Worm (Caenorhabditis elegans) whole organism, L4 larva: ENCODE results near the gene prx-5.

ENCODE experiments used
- D1046.2 ChIP-seq: fragments of 200-800 bp; sonication (Bioruptor generic); IDR thresholded peaks from 2 replicates; pipeline ENCODE4 v1.3.6; 2022; ENCODE audit warnings: missing genetic modification characterization, missing compliant biosample characterization
- F26F4.8 ChIP-seq: fragments of 200-800 bp; sonication (Bioruptor generic); conservative IDR thresholded peaks from 2 replicates; pipeline ENCODE4 v1.3.6; 2022; ENCODE audit warnings: missing genetic modification characterization, missing compliant biosample characterization
- F37D6.2 ChIP-seq: sonication (generic microtip); optimal IDR thresholded peaks from 2 replicates; lab custom pipeline; 2016; ENCODE audit warnings: mild to moderate bottlenecking, missing genetic modification characterization, missing compliant biosample characterization
- F49E8.2 ChIP-seq: sonication (generic microtip); optimal IDR thresholded peaks from 2 replicates; lab custom pipeline; 2016; ENCODE audit warnings: missing compliant biosample characterization, mild to moderate bottlenecking, missing genetic modification characterization, borderline replicate concordance
- T26A8.4 ChIP-seq: fragments of 200-800 bp; sonication (Bioruptor generic); IDR thresholded peaks from 2 replicates; pipeline ENCODE4 v1.3.6; 2022; ENCODE audit warnings: missing genetic modification characterization, missing compliant biosample characterization
- Y48G9A.11 ChIP-seq: fragments of 200-800 bp; sonication (Bioruptor generic); IDR thresholded peaks from 2 replicates; pipeline ENCODE4 v1.3.6; 2022; ENCODE audit warnings: missing genetic modification reagents, missing genetic modification characterization, missing compliant biosample characterization
- ZK546.5 ChIP-seq, 2 experiments: sonication (generic microtip); optimal IDR thresholded peaks; 2 replicates each; lab custom pipeline; 2017; ENCODE audit warnings: missing biosample characterization in 2 of 2, missing genetic modification characterization in 2 of 2
- aha-1 ChIP-seq: fragments of 150-350 bp; peaks from one replicate; lab custom pipeline; 2014; ENCODE audit warnings: missing biosample characterization, missing genetic modification characterization
- ces-1 ChIP-seq: fragments of 150-350 bp; sonication (generic microtip); optimal IDR thresholded peaks from 4 replicates; lab custom pipeline; 2014; ENCODE audit warnings: missing biosample characterization, missing genetic modification reagents, missing genetic modification characterization
- cey-2 ChIP-seq: sonication (generic microtip); optimal IDR thresholded peaks from 3 replicates; lab custom pipeline; 2017; ENCODE audit warnings: missing genetic modification characterization, mild to moderate bottlenecking, missing compliant biosample characterization, antibody characterized with exemption, borderline replicate concordance; ENCODE audit not compliant: insufficient read depth
- daf-19 ChIP-seq: fragments of 200-800 bp; sonication (Bioruptor generic); conservative IDR thresholded peaks from 2 replicates; pipeline ENCODE4 v1.3.6; 2022; ENCODE audit warnings: missing genetic modification characterization, missing compliant biosample characterization
- dpl-1 ChIP-seq: fragments of 150-350 bp; optimal IDR thresholded peaks from 2 replicates; lab custom pipeline; 2014; ENCODE audit warnings: missing biosample characterization, missing genetic modification reagents, missing genetic modification characterization
- duxl-1 ChIP-seq: sonication (generic microtip); optimal IDR thresholded peaks from 2 replicates; lab custom pipeline; 2016; ENCODE audit warnings: mild to moderate bottlenecking, missing genetic modification characterization, moderate library complexity, missing compliant biosample characterization; ENCODE audit not compliant: poor library complexity
- dve-1 ChIP-seq: sonication (generic microtip); optimal IDR thresholded peaks from 2 replicates; lab custom pipeline; 2017; ENCODE audit warnings: antibody characterized with exemption, mild to moderate bottlenecking, missing genetic modification characterization, missing compliant biosample characterization; ENCODE audit not compliant: insufficient read depth
- fos-1 ChIP-seq: fragments of 150-350 bp; optimal IDR thresholded peaks from 2 replicates; lab custom pipeline; 2014; ENCODE audit warnings: missing biosample characterization, missing genetic modification characterization
- hif-1 ChIP-seq, 2 experiments: sonication (generic microtip); optimal IDR thresholded peaks; 2 replicates each; lab custom pipeline; 2016 to 2017; ENCODE audit warnings: missing compliant biosample characterization in 2 of 2, missing genetic modification characterization in 2 of 2, missing genetic modification reagents in 2 of 2, missing genotype in 2 of 2, mild to moderate bottlenecking in 1 of 2
- jun-1 ChIP-seq: fragments of 150-350 bp; optimal IDR thresholded peaks from 2 replicates; lab custom pipeline; 2014; ENCODE audit warnings: missing biosample characterization, missing genetic modification reagents, missing genetic modification characterization
- lim-7 ChIP-seq: fragments of 200-800 bp; sonication (Bioruptor generic); IDR thresholded peaks from 2 replicates; pipeline ENCODE4 v1.3.6; 2022; ENCODE audit warnings: missing genetic modification characterization, missing compliant biosample characterization
- lin-13 ChIP-seq: fragments of 150-350 bp; optimal IDR thresholded peaks from 2 replicates; lab custom pipeline; 2014; ENCODE audit warnings: missing biosample characterization, missing genetic modification reagents, missing genetic modification characterization
- lir-3 ChIP-seq: sonication (generic microtip); optimal IDR thresholded peaks from 2 replicates; lab custom pipeline; 2016; ENCODE audit warnings: mild to moderate bottlenecking, missing genetic modification characterization, missing compliant biosample characterization
- lsy-2 ChIP-seq, 2 experiments: fragments of 150-350 bp in 1 of 2; sonication (generic microtip) in 1 of 2; optimal IDR thresholded peaks; 2 replicates each; lab custom pipeline; 2014 to 2017; ENCODE audit warnings: missing biosample characterization in 2 of 2, missing genetic modification characterization in 2 of 2
- mdt-29 ChIP-seq: fragments of 200-800 bp; sonication (Bioruptor generic); IDR thresholded peaks from 2 replicates; pipeline ENCODE4 v1.3.6; 2022; ENCODE audit warnings: missing genetic modification reagents, missing genetic modification characterization, missing compliant biosample characterization
- mep-1 ChIP-seq: fragments of 150-350 bp; sonication (generic microtip); optimal IDR thresholded peaks from 3 replicates; lab custom pipeline; 2014; ENCODE audit warnings: missing biosample characterization, missing genetic modification characterization
- mxl-3 ChIP-seq: fragments of 200-800 bp; sonication (Bioruptor generic); optimal IDR thresholded peaks from 2 replicates; lab custom pipeline; 2018; ENCODE audit warnings: mild to moderate bottlenecking, missing genetic modification characterization, missing compliant biosample characterization
- nhr-42 ChIP-seq: fragments of 200-800 bp; sonication (Bioruptor generic); IDR thresholded peaks from 2 replicates; pipeline ENCODE4 v1.3.6; 2022; ENCODE audit warnings: missing genetic modification characterization, missing compliant biosample characterization
- nhr-6 ChIP-seq: fragments of 150-350 bp; optimal IDR thresholded peaks from 2 replicates; lab custom pipeline; 2014; ENCODE audit warnings: missing biosample characterization, missing genetic modification characterization
- nhr-76 ChIP-seq: fragments of 150-350 bp; optimal IDR thresholded peaks from 2 replicates; lab custom pipeline; 2014; ENCODE audit warnings: missing biosample characterization, missing genetic modification characterization
- pha-4 ChIP-seq, 2 experiments: fragments of 150-350 bp in 1 of 2; fragments of 200-800 bp in 1 of 2; sonication (Bioruptor generic) in 1 of 2; IDR thresholded peaks in 1 of 2; optimal IDR thresholded peaks in 1 of 2; 2 replicates each; pipeline versions ENCODE4 v1.3.6 to Lab custom; 2014 to 2022; ENCODE audit warnings: missing genetic modification characterization in 2 of 2, missing genetic modification reagents in 2 of 2, missing biosample characterization in 1 of 2, missing compliant biosample characterization in 1 of 2
- php-3 ChIP-seq: fragments of 200-800 bp; sonication (Bioruptor generic); IDR thresholded peaks from 2 replicates; pipeline ENCODE4 v1.3.6; 2022; ENCODE audit warnings: missing genetic modification reagents, missing genetic modification characterization, missing compliant biosample characterization
- rbr-2 ChIP-seq: sonication (generic microtip); optimal IDR thresholded peaks from 2 replicates; lab custom pipeline; 2016; ENCODE audit warnings: missing genotype, missing genetic modification characterization, missing compliant biosample characterization
- saeg-2 ChIP-seq: fragments of 200-800 bp; sonication (Bioruptor generic); IDR thresholded peaks from 2 replicates; pipeline ENCODE4 v1.3.6; 2022; ENCODE audit warnings: missing genetic modification reagents, missing genetic modification characterization, missing compliant biosample characterization
- sdz-12 ChIP-seq: fragments of 200-800 bp; sonication (Bioruptor generic); optimal IDR thresholded peaks from 2 replicates; lab custom pipeline; 2018; ENCODE audit warnings: mild to moderate bottlenecking, missing genetic modification characterization, missing compliant biosample characterization
- tag-97 ChIP-seq: fragments of 200-800 bp; sonication (Bioruptor generic); IDR thresholded peaks from 2 replicates; pipeline ENCODE4 v1.3.6; 2022; ENCODE audit warnings: missing genetic modification characterization, missing compliant biosample characterization
- unc-62 ChIP-seq, 3 experiments: fragments of 150-350 bp in 1 of 3; sonication (generic microtip); optimal IDR thresholded peaks in 2 of 3; peaks in 1 of 3; 1 replicate in 1 of 3; 2 replicates in 2 of 3; lab custom pipeline; 2014 to 2017; ENCODE audit warnings: missing biosample characterization in 3 of 3, missing genetic modification characterization in 3 of 3, missing genetic modification reagents in 3 of 3, missing genotype in 1 of 3
- zag-1 ChIP-seq: fragments of 150-350 bp; optimal IDR thresholded peaks from 2 replicates; lab custom pipeline; 2014; ENCODE audit warnings: missing biosample characterization, missing genetic modification characterization
- ztf-7 ChIP-seq: fragments of 150-350 bp; optimal IDR thresholded peaks from 2 replicates; lab custom pipeline; 2014; ENCODE audit warnings: missing biosample characterization, missing genetic modification characterization

prx-5 gene

DNA sequence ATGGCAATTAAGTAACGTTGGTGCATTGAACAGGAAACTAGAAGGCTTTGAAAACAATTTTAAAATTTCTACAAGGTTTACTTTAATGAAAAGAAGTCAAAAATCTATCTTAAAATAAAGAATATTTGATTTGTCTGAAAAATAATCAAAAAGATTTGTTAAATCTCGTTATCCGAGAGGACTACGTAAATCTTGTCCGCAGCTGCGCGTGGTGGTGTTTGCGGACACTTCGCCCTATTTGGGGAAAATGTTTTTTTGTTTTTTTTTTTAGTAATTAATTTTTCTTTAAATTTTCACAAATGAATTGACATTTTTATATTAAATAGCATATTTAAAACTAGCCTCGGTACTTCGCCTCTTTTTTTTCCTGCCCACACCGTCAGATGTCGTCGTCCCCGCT, 20.7 kb upstream of the prx-5 start (continued):
- no peak for TF ChIP-seq F37D6.2 (tag; lab: Kevin White, UChicago)
- TF ChIP-seq ZK546.5 (tag; optimal IDR thresholded peaks at IDR 0.05; lab: Kevin White, UChicago): no peak
- TF ChIP-seq nhr-76 (tag; lab: Kevin White, UChicago): no peak
- no peak for TF ChIP-seq jun-1
- no peak for TF ChIP-seq T26A8.4
- TF ChIP-seq php-3 (GFP tag; lab: Robert Waterston, UW): no peak
- TF ChIP-seq dpl-1 (GFP tag; lab: Kevin White, UChicago): peak; percentile 22
- TF ChIP-seq lin-13 (GFP tag; lab: Kevin White, UChicago): no peak
- TF ChIP-seq lir-3 (tag; lab: Kevin White, UChicago): no peak
- TF ChIP-seq mep-1: peak; percentile 66
- no peak for TF ChIP-seq mxl-3
- no peak for TF ChIP-seq daf-19 (GFP tag; lab: Robert Waterston, UW)
- no peak for TF ChIP-seq F49E8.2 (tag; lab: Kevin White, UChicago)
- TF ChIP-seq pha-4 (GFP tag; IDR thresholded peaks at IDR 0.05; lab: Robert Waterston, UW): no peak
- TF ChIP-seq pha-4 (tag; optimal IDR thresholded peaks at IDR 0.05; lab: Kevin White, UChicago): no peak
- no peak for TF ChIP-seq nhr-42
- TF ChIP-seq zag-1 (tag; lab: Kevin White, UChicago): no peak
- peak in 1 of 2 experiments; percentile 81 for TF ChIP-seq lsy-2 (tag; optimal IDR thresholded peaks at IDR 0.05; lab: Kevin White, UChicago)
- TF ChIP-seq F26F4.8 (GFP tag; lab: Robert Waterston, UW): no peak
- TF ChIP-seq rbr-2 (tag; lab: Kevin White, UChicago): no peak
- no peak for TF ChIP-seq lim-7 (GFP tag; lab: Robert Waterston, UW)
- no peak for TF ChIP-seq Y48G9A.11 (GFP tag; lab: Robert Waterston, UW)
- TF ChIP-seq aha-1 (tag; lab: Kevin White, UChicago): peak; percentile 8
- no peak for TF ChIP-seq hif-1 (tag; optimal IDR thresholded peaks at IDR 0.05; lab: Kevin White, UChicago)
- no peak for TF ChIP-seq tag-97
- no peak for TF ChIP-seq D1046.2 (GFP tag; lab: Robert Waterston, UW)
- no peak for TF ChIP-seq duxl-1 (tag; lab: Kevin White, UChicago)

DNA sequence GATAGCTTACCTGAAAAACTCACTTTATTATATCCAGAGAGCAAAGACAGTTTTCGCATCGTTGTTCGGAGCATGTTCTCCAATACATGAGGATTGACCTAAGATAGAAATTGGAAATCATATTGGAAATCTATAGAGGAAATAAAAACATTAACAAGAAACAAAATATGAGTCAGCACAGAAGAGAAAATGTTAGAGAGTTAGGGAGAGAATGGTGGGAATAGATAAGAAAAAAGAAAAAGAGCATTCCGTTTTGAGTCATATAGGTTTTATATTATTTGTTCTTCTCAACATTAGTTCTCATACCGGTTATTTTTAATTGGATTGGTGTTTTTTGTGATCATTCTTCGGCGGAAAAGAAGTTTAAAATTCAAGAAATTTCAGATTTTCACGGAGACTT, 19.8 kb upstream of the prx-5 start, which contains the start of gene hgap-2:
Gene hgap-2, minus strand, starts transcription at position 101 of the 400 bp plus-strand sequence.
- no peak for TF ChIP-seq fos-1 (tag; lab: Kevin White, UChicago)
- TF ChIP-seq nhr-6 (tag; lab: Kevin White, UChicago): peak; percentile 25
- TF ChIP-seq dve-1 (tag; lab: Kevin White, UChicago): no peak
- no peak for TF ChIP-seq ces-1 (GFP tag; lab: Kevin White, UChicago)
- TF ChIP-seq cey-2: no peak
- no peak for TF ChIP-seq saeg-2
- no peak for TF ChIP-seq sdz-12 (GFP tag; lab: Kevin White, UChicago)

DNA sequence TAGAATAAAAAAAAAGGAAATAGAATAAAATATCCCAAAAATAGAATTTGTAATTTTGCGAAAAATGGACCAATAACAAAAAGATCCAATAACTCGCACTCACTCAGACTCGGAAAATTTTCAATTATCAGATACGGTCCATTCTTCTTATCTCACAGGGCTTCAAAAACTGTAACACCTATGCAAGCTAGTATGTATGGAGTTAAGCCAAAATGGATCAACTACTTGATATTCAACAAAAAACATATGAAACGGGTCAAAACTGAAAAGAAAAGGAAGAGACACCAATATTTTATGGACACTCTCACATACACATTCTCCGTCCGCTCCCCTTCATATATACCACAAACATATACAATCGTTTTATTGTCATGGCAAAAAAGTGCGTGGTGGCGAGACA, 19.0 kb upstream of the prx-5 start, which contains the start of gene C34C6.9:
Gene C34C6.9, plus strand, starts transcription at position 301 of the 400 bp plus-strand sequence.
- TF ChIP-seq ztf-7 (tag; lab: Kevin White, UChicago): no peak
- TF ChIP-seq aha-1 (tag; lab: Kevin White, UChicago): peak; percentile 39

DNA sequence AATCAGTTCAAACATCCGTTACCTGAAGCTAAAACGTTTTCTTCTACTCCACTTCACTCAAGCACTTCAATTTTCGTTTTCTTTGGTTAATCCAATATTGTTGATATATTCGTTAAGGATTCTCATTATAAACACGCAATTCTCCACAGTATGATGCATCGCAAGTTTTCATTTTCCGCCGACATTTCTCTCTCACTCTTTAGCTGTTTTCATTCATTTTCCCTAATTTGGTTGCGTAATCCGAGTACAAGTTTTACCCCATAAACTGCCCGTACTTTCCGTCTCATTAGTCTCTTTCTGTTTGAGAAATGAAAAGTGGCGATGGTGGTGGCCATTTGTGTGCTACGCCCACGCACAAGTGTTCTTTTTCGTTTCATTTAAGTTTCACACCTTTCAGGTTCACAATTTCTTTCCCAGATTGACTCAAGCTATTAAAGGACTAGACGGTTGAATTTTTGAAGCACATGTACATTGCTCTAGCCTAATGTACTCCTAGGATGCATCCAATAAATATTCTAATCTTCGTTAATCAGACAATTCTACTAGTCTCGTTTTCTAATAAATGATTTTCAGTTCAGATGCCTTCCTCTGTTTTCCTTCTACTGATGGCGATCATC, 13.2 kb upstream of the prx-5 start, which contains the start of gene C34C6.3:
Gene C34C6.3, plus strand, starts transcription at position 567 of the 617 bp plus-strand sequence.
- peak in 1 of 2 experiments; percentile 34 for TF ChIP-seq unc-62 (GFP tag; optimal IDR thresholded peaks at IDR 0.05 in 1 of 2; lab: Kevin White, UChicago)
- TF ChIP-seq unc-62 (tag; optimal IDR thresholded peaks at IDR 0.05; lab: Kevin White, UChicago): no peak
- TF ChIP-seq mdt-29: no peak
- no peak for TF ChIP-seq cey-2
